Worm (Caenorhabditis elegans) whole organism, L1 larva: Measurements from ENCODE around the gene K01G12.22.

Source experiments
- Y116A8C.19 ChIP-seq: sonication (generic microtip); optimal IDR thresholded peaks from 2 replicates; lab custom pipeline; 2016; ENCODE audit warnings: missing compliant biosample characterization, missing genetic modification characterization, borderline replicate concordance
- aha-1 ChIP-seq: fragments of 150-350 bp; optimal IDR thresholded peaks from 2 replicates; lab custom pipeline; 2014; ENCODE audit warnings: missing biosample characterization, missing genetic modification characterization
- aly-2 ChIP-seq: fragments of 150-350 bp; optimal IDR thresholded peaks from 2 replicates; lab custom pipeline; 2014; ENCODE audit warnings: missing biosample characterization, missing genetic modification characterization
- ceh-8 ChIP-seq: fragments of 200-800 bp; sonication (Bioruptor generic); optimal IDR thresholded peaks from 2 replicates; lab custom pipeline; 2018; ENCODE audit warnings: mild to moderate bottlenecking, missing genetic modification characterization, moderate library complexity, missing compliant biosample characterization
- ceh-82 ChIP-seq, 3 experiments: fragments of 150-350 bp in 1 of 3; sonication (generic microtip) in 2 of 3; optimal IDR thresholded peaks; 2 replicates each; lab custom pipeline; 2014 to 2017; ENCODE audit warnings: missing biosample characterization in 3 of 3, missing genetic modification characterization in 3 of 3
- ceh-88 ChIP-seq: fragments of 200-800 bp; sonication (Bioruptor generic); IDR thresholded peaks from 2 replicates; pipeline ENCODE4 v1.3.6; 2022; ENCODE audit warnings: missing genetic modification characterization, missing compliant biosample characterization
- ceh-90 ChIP-seq: sonication (generic microtip); optimal IDR thresholded peaks from 2 replicates; lab custom pipeline; 2016; ENCODE audit warnings: missing genetic modification characterization, missing compliant biosample characterization
- dpl-1 ChIP-seq, 3 experiments: fragments of 150-350 bp in 2 of 3; sonication (generic microtip) in 1 of 3; optimal IDR thresholded peaks; 2 replicates each; lab custom pipeline; 2014 to 2017; ENCODE audit warnings: missing biosample characterization in 3 of 3, missing genetic modification characterization in 3 of 3, missing genetic modification reagents in 3 of 3
- efl-1 ChIP-seq, 4 experiments: fragments of 150-350 bp; optimal IDR thresholded peaks in 3 of 4; peaks in 1 of 4; 1 replicate in 1 of 4; 2 replicates in 3 of 4; lab custom pipeline; 2014; ENCODE audit warnings: missing biosample characterization in 2 of 4, missing genetic modification characterization in 2 of 4, missing genetic modification reagents in 2 of 4
- egl-13 ChIP-seq: sonication (generic microtip); optimal IDR thresholded peaks from 2 replicates; lab custom pipeline; 2016; ENCODE audit warnings: missing genotype, missing genetic modification reagents, missing genetic modification characterization, missing compliant biosample characterization
- elt-2 ChIP-seq: sonication (generic microtip); optimal IDR thresholded peaks from 2 replicates; lab custom pipeline; 2016; ENCODE audit warnings: missing genetic modification characterization, mild to moderate bottlenecking, inconsistent platforms, missing compliant biosample characterization, missing genetic modification reagents
- fkh-10 ChIP-seq: sonication (generic microtip); optimal IDR thresholded peaks from 2 replicates; lab custom pipeline; 2017; ENCODE audit warnings: missing biosample characterization, missing genetic modification reagents, missing genetic modification characterization
- fkh-4 ChIP-seq: sonication (generic microtip); optimal IDR thresholded peaks from 2 replicates; lab custom pipeline; 2016; ENCODE audit warnings: missing compliant biosample characterization, missing genetic modification characterization, borderline replicate concordance
- fkh-8 ChIP-seq: sonication (generic microtip); optimal IDR thresholded peaks from 2 replicates; lab custom pipeline; 2016; ENCODE audit warnings: mild to moderate bottlenecking, missing genetic modification characterization, missing compliant biosample characterization
- fos-1 ChIP-seq: fragments of 150-350 bp; optimal IDR thresholded peaks from 2 replicates; lab custom pipeline; 2014; ENCODE audit warnings: missing biosample characterization, missing genetic modification characterization
- hlh-17 ChIP-seq: fragments of 200-800 bp; sonication (Bioruptor generic); optimal IDR thresholded peaks from 2 replicates; lab custom pipeline; 2018; ENCODE audit warnings: missing genetic modification characterization, mild to moderate bottlenecking, missing compliant biosample characterization, moderate library complexity, borderline replicate concordance
- hpl-2 ChIP-seq: fragments of 150-350 bp; optimal IDR thresholded peaks from 2 replicates; lab custom pipeline; 2014; ENCODE audit warnings: missing biosample characterization, missing genetic modification reagents, missing genetic modification characterization
- mep-1 ChIP-seq: fragments of 150-350 bp; optimal IDR thresholded peaks from 2 replicates; lab custom pipeline; 2014; ENCODE audit warnings: missing biosample characterization, missing genetic modification characterization
- nhr-12 ChIP-seq: sonication (generic microtip); optimal IDR thresholded peaks from 2 replicates; lab custom pipeline; 2017; ENCODE audit warnings: missing biosample characterization, missing genetic modification characterization
- nhr-19 ChIP-seq: fragments of 200-800 bp; sonication (Bioruptor generic); conservative IDR thresholded peaks from 2 replicates; pipeline ENCODE4 v1.3.6; 2022; ENCODE audit warnings: missing genetic modification characterization, missing compliant biosample characterization
- nhr-237 ChIP-seq: fragments of 150-350 bp; optimal IDR thresholded peaks from 2 replicates; lab custom pipeline; 2014; ENCODE audit warnings: missing biosample characterization, missing genetic modification characterization
- nhr-77 ChIP-seq: fragments of 150-350 bp; optimal IDR thresholded peaks from 2 replicates; lab custom pipeline; 2014; ENCODE audit warnings: missing biosample characterization, missing genetic modification characterization
- nhr-90 ChIP-seq: sonication (generic microtip); optimal IDR thresholded peaks from 2 replicates; lab custom pipeline; 2016; ENCODE audit warnings: mild to moderate bottlenecking, missing genetic modification characterization, missing compliant biosample characterization; ENCODE audit not compliant: poor library complexity
- pag-3 ChIP-seq: sonication (generic microtip); optimal IDR thresholded peaks from 2 replicates; lab custom pipeline; 2017; ENCODE audit warnings: missing genetic modification characterization, mild to moderate bottlenecking, missing compliant biosample characterization, antibody characterized with exemption, borderline replicate concordance; ENCODE audit not compliant: insufficient read depth
- pax-3 ChIP-seq: fragments of 200-800 bp; sonication (Bioruptor generic); optimal IDR thresholded peaks from 2 replicates; lab custom pipeline; 2018; ENCODE audit warnings: mild to moderate bottlenecking, missing genetic modification characterization, moderate library complexity, missing compliant biosample characterization
- snu-23 ChIP-seq: sonication (generic microtip); optimal IDR thresholded peaks from 2 replicates; lab custom pipeline; 2016; ENCODE audit warnings: missing genetic modification characterization, missing compliant biosample characterization
- sptf-1 ChIP-seq: fragments of 150-350 bp; optimal IDR thresholded peaks from 2 replicates; lab custom pipeline; 2014; ENCODE audit warnings: missing biosample characterization, missing genetic modification characterization
- tbx-2 ChIP-seq: sonication (generic microtip); optimal IDR thresholded peaks from 2 replicates; lab custom pipeline; 2016; ENCODE audit warnings: missing genetic modification characterization, missing compliant biosample characterization
- tlp-1 ChIP-seq: fragments of 150-350 bp; optimal IDR thresholded peaks from 2 replicates; lab custom pipeline; 2014; ENCODE audit warnings: missing biosample characterization, missing genetic modification characterization
- unc-130 ChIP-seq: fragments of 150-350 bp; optimal IDR thresholded peaks from 2 replicates; lab custom pipeline; 2017; ENCODE audit warnings: missing biosample characterization, missing genetic modification characterization, inconsistent platforms
- unc-30 ChIP-seq: sonication (generic microtip); optimal IDR thresholded peaks from 2 replicates; lab custom pipeline; 2017; ENCODE audit warnings: missing biosample characterization, missing genetic modification characterization
- unc-62 ChIP-seq: fragments of 150-350 bp; optimal IDR thresholded peaks from 2 replicates; lab custom pipeline; 2014; ENCODE audit warnings: missing biosample characterization, missing genetic modification reagents, missing genetic modification characterization
- unc-86 ChIP-seq: sonication (generic microtip); optimal IDR thresholded peaks from 2 replicates; lab custom pipeline; 2016; ENCODE audit warnings: missing genetic modification characterization, missing compliant biosample characterization
- unc-98 ChIP-seq: fragments of 200-800 bp; sonication (Bioruptor generic); IDR thresholded peaks from 2 replicates; pipeline ENCODE4 v1.3.6; 2022; ENCODE audit warnings: missing genetic modification characterization, missing compliant biosample characterization
- zip-4 ChIP-seq: fragments of 200-800 bp; sonication (Bioruptor generic); optimal IDR thresholded peaks from 2 replicates; lab custom pipeline; 2018; ENCODE audit warnings: mild to moderate bottlenecking, missing genetic modification characterization, moderate library complexity, missing compliant biosample characterization
- ztf-4 ChIP-seq: fragments of 150-350 bp; optimal IDR thresholded peaks from 2 replicates; lab custom pipeline; 2014; ENCODE audit warnings: missing biosample characterization, missing genetic modification characterization

K01G12.22 gene

DNA sequence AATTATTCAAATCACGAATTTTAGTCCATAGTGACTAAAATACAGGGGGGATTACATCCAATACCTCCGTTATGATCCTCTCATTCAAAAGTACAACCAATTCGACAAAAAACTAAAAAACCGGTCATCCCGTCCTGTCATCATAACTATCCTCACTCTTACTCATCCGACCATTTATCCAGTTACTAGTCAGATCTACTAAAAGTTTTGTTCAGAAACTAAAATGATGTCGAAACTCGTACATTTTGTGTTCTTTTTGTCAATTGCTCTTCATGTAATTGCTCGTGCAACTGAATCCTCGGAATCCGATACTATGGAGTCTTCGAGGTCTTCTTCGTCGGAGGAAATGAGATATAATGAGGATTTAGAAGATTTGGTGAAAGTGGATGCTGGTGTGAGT is 15.0 kb upstream of the K01G12.22 start, which contains the start of gene R05A10.2:
R05A10.2 (plus strand) TSS at position 214 of the 400 bp plus-strand sequence.
- TF ChIP-seq hpl-2 (GFP tag; lab: Kevin White, UChicago), result no peak
- TF ChIP-seq efl-1 (optimal IDR thresholded peaks at IDR 0.05; lab: Kevin White, UChicago), result no peak
- peak in 1 of 2 experiments; percentile 71 for TF ChIP-seq efl-1 (GFP tag; optimal IDR thresholded peaks at IDR 0.05 in 1 of 2; lab: Kevin White, UChicago)

- TF ChIP-seq pag-3 (tag; lab: Kevin White, UChicago) (no peak), fkh-8 (tag; lab: Kevin White, UChicago) (no peak), nhr-12 (no peak), ztf-4 (tag; lab: Kevin White, UChicago) (no peak), ceh-8 (GFP tag; lab: Kevin White, UChicago) (no peak), unc-98 (GFP tag; lab: Robert Waterston, UW) (no peak), elt-2 (tag; lab: Kevin White, UChicago) (no peak), mep-1 (tag; lab: Kevin White, UChicago) (no peak), nhr-90 (tag; lab: Kevin White, UChicago) (no peak), unc-86 (no peak), nhr-19 (GFP tag; lab: Robert Waterston, UW) (no peak), ceh-90 (tag; lab: Kevin White, UChicago) (no peak), unc-62 (GFP tag; lab: Kevin White, UChicago) (no peak), dpl-1 (GFP tag; optimal IDR thresholded peaks at IDR 0.05; lab: Kevin White, UChicago) (no peak), unc-30 (tag; lab: Kevin White, UChicago) (no peak), ceh-88 (GFP tag; lab: Robert Waterston, UW) (no peak)
Observed at ce11 chrIV:14182077-14182476, 9.9 kb upstream of the K01G12.22 start, which contains the start of gene R05A10.1. TSS of gene R05A10.1 (plus strand) at chrIV:14182377.

DNA sequence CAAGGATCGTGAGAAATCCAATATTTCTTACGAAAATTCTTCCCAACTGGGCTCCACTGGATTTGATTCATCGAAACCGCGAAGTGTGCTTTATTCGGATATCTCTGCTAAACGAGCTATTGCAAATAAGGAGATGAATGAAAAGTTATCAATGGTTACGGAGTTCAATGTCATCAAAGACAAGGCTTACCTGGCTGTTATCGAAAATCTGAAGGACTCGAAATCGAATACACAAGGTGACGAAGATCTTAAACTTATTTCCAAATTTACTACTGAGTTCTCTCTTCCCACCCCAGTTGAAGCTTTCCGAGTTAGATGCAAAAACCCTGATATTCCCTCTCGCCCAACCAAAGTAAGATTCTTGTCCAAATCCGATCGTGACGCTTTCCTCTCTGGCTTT is 5.8 kb upstream of the K01G12.22 start:
- TF ChIP-seq sptf-1 (tag; lab: Kevin White, UChicago) (no peak), efl-1 (optimal IDR thresholded peaks at IDR 0.05; lab: Kevin White, UChicago) (no peak), efl-1 (GFP tag; optimal IDR thresholded peaks at IDR 0.05 in 1 of 2; lab: Kevin White, UChicago) (peak in 1 of 2 experiments; percentile 91), zip-4 (GFP tag; lab: Kevin White, UChicago) (no peak), ceh-90 (tag; lab: Kevin White, UChicago) (no peak), nhr-77 (tag; lab: Kevin White, UChicago) (no peak)
- TF ChIP-seq, all 84 proteins: peak for 1

- TF ChIP-seq egl-13, result no peak
- TF ChIP-seq fkh-4 (tag; lab: Kevin White, UChicago), result no peak
- no peak for TF ChIP-seq unc-130 (tag; lab: Kevin White, UChicago)
- TF ChIP-seq fkh-10 (GFP tag; lab: Kevin White, UChicago), result no peak
- TF ChIP-seq ceh-88 (GFP tag; lab: Robert Waterston, UW), result no peak
- TF ChIP-seq aly-2 (tag; lab: Kevin White, UChicago), result no peak
- no peak for TF ChIP-seq unc-98 (GFP tag; lab: Robert Waterston, UW)
- no peak for TF ChIP-seq snu-23 (GFP tag; lab: Kevin White, UChicago)
- TF ChIP-seq ceh-90 (tag; lab: Kevin White, UChicago), result no peak
- no peak for TF ChIP-seq tlp-1 (tag; lab: Kevin White, UChicago)
- no peak for TF ChIP-seq hlh-17
- TF ChIP-seq ceh-82 (tag; optimal IDR thresholded peaks at IDR 0.05; lab: Kevin White, UChicago), result no peak
- TF ChIP-seq pax-3, result no peak
- TF ChIP-seq nhr-237, result no peak
- TF ChIP-seq tbx-2 (tag; lab: Kevin White, UChicago), result no peak
- TF ChIP-seq Y116A8C.19 (tag; lab: Kevin White, UChicago), result no peak
- no peak for TF ChIP-seq aha-1 (tag; lab: Kevin White, UChicago)
- TF ChIP-seq fos-1 (tag; lab: Kevin White, UChicago), result no peak
- no peak for TF ChIP-seq unc-30 (tag; lab: Kevin White, UChicago)
Observed at ce11 chrIV:14193196-14193595, 1.2 kb downstream of the K01G12.22 start, which contains the start of gene K01G12.3. TSS of gene K01G12.3 (plus strand) at chrIV:14193496.
